Worm (Caenorhabditis elegans): ENCODE measurements around the gene sru-38.

DNA sequence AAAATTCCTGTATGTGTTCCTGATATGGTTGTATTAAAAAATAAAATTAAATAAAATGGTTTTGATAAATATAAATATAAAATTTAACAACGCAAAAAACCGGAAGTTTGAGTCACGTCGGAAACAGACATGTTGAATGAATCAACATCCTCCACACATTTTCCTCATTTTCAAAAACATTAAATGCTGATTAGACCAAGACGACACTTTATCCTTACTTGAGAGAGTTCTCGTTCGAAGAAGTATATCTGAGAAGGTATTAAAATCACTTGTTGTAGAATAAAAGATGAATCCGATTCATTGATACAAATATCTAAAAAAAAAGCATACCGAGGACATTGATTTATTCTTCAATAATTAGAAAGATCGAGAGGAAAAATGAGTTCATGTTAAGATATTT is 37.6 kb downstream of the sru-38 start:
- no peak for TF ChIP-seq ama-1 (optimal IDR thresholded peaks at IDR 0.05)
- no peak for TF ChIP-seq egl-27 (tag; optimal IDR thresholded peaks at IDR 0.05)
- TF ChIP-seq nhr-11 (tag; optimal IDR thresholded peaks at IDR 0.05) = no peak
- no peak for TF ChIP-seq lin-13 (GFP tag; optimal IDR thresholded peaks at IDR 0.05)
- TF ChIP-seq nhr-237 (tag; optimal IDR thresholded peaks at IDR 0.05) = no peak
- no peak for TF ChIP-seq unc-39 (tag; optimal IDR thresholded peaks at IDR 0.05)
- TF ChIP-seq sma-9 (GFP tag; optimal IDR thresholded peaks at IDR 0.05) = no peak
- TF ChIP-seq sma-9 (tag; optimal IDR thresholded peaks at IDR 0.05) = no peak
- TF ChIP-seq fos-1 (tag; optimal IDR thresholded peaks at IDR 0.05) = no peak
- no peak for TF ChIP-seq lin-39 (tag; optimal IDR thresholded peaks at IDR 0.05)
- TF ChIP-seq F13H6.1 (tag; optimal IDR thresholded peaks at IDR 0.05) = no peak
